Worm (Caenorhabditis elegans) whole organism, L3 larva: ENCODE measurements around the gene F19B2.7.

ENCODE experiments used
- ceh-16 ChIP-seq: sonication (generic microtip); optimal IDR thresholded peaks from 2 replicates; lab custom pipeline; 2017; ENCODE audit warnings: missing biosample characterization, missing genetic modification characterization
- egl-27 ChIP-seq: sonication (generic microtip); optimal IDR thresholded peaks from 4 replicates; lab custom pipeline; 2017; ENCODE audit warnings: missing biosample characterization, missing genetic modification reagents, missing genetic modification characterization
- elt-1 ChIP-seq: fragments of 150-350 bp; optimal IDR thresholded peaks from 2 replicates; lab custom pipeline; 2014; ENCODE audit warnings: missing biosample characterization, missing genetic modification characterization
- elt-3 ChIP-seq, 3 experiments: fragments of 150-350 bp in 1 of 3; sonication (generic microtip) in 2 of 3; optimal IDR thresholded peaks; 2 replicates in 2 of 3; 4 replicates in 1 of 3; lab custom pipeline; 2014 to 2017; ENCODE audit warnings: missing biosample characterization in 3 of 3, missing genetic modification characterization in 3 of 3
- fkh-10 ChIP-seq: sonication (generic microtip); optimal IDR thresholded peaks from 2 replicates; lab custom pipeline; 2017; ENCODE audit warnings: missing biosample characterization, missing genetic modification reagents, missing genetic modification characterization
- fos-1 ChIP-seq: fragments of 150-350 bp; optimal IDR thresholded peaks from 2 replicates; lab custom pipeline; 2014; ENCODE audit warnings: missing biosample characterization, missing genetic modification characterization
- lsy-12 ChIP-seq: sonication (generic microtip); optimal IDR thresholded peaks from 2 replicates; lab custom pipeline; 2016; ENCODE audit warnings: mild to moderate bottlenecking, missing genetic modification characterization, missing compliant biosample characterization
- mml-1 ChIP-seq: fragments of 150-350 bp; sonication (generic microtip); optimal IDR thresholded peaks from 3 replicates; lab custom pipeline; 2014; ENCODE audit warnings: missing biosample characterization, missing genetic modification characterization
- tbx-2 ChIP-seq: sonication (generic microtip); optimal IDR thresholded peaks from 2 replicates; lab custom pipeline; 2016; ENCODE audit warnings: mild to moderate bottlenecking, missing genetic modification characterization, missing compliant biosample characterization
- ztf-4 ChIP-seq: fragments of 150-350 bp; optimal IDR thresholded peaks from 2 replicates; lab custom pipeline; 2014; ENCODE audit warnings: missing biosample characterization, missing genetic modification characterization

ce11 chrV:20127543-20127942 lies 24.0 kb upstream of the F19B2.7 start:
- TF ChIP-seq ztf-4 (tag; lab: Kevin White, UChicago) (no peak), elt-3 (tag; optimal IDR thresholded peaks at IDR 0.05; lab: Kevin White, UChicago) (no peak), fos-1 (tag; lab: Kevin White, UChicago) (no peak), egl-27 (tag; lab: Kevin White, UChicago) (no peak), fkh-10 (GFP tag; lab: Kevin White, UChicago) (no peak), lsy-12 (tag; lab: Kevin White, UChicago) (no peak), elt-1 (tag; lab: Kevin White, UChicago) (no peak), mml-1 (tag; lab: Kevin White, UChicago) (no peak), ceh-16 (no peak), tbx-2 (no peak)
